Worm (Caenorhabditis elegans) whole organism, L3 larva: ENCODE data around the gene W04E12.9.
A peak's percentile ranks its signal among the peaks of the same experiment; 100 is the strongest.

Source experiments
- R02D3.7 ChIP-seq: fragments of 150-350 bp; optimal IDR thresholded peaks from 2 replicates; lab custom pipeline; 2014; ENCODE audit warnings: missing biosample characterization, missing genetic modification characterization
- ama-1 ChIP-seq: fragments of 150-350 bp; optimal IDR thresholded peaks from 2 replicates; lab custom pipeline; 2018
- egl-5 ChIP-seq: fragments of 150-350 bp; optimal IDR thresholded peaks from 2 replicates; lab custom pipeline; 2017; ENCODE audit warnings: missing biosample characterization, missing genetic modification reagents, missing genetic modification characterization, inconsistent platforms
- elt-2 ChIP-seq: sonication (generic microtip); optimal IDR thresholded peaks from 2 replicates; lab custom pipeline; 2016; ENCODE audit warnings: missing genetic modification reagents, mild to moderate bottlenecking, missing genetic modification characterization, missing compliant biosample characterization
- fkh-10 ChIP-seq: sonication (generic microtip); optimal IDR thresholded peaks from 2 replicates; lab custom pipeline; 2017; ENCODE audit warnings: missing biosample characterization, missing genetic modification reagents, missing genetic modification characterization
- lin-39 ChIP-seq: fragments of 150-350 bp; optimal IDR thresholded peaks from 2 replicates; lab custom pipeline; 2018; ENCODE audit warnings: missing biosample characterization, missing genetic modification reagents, missing genetic modification characterization
- mdl-1 ChIP-seq: fragments of 150-350 bp; optimal IDR thresholded peaks from 2 replicates; lab custom pipeline; 2014; ENCODE audit warnings: missing biosample characterization, missing genetic modification characterization
- nhr-76 ChIP-seq: fragments of 150-350 bp; sonication (generic microtip); optimal IDR thresholded peaks from 5 replicates; lab custom pipeline; 2014; ENCODE audit warnings: missing biosample characterization, missing genetic modification characterization
- snpc-4 ChIP-seq: fragments of 150-350 bp; optimal IDR thresholded peaks from 2 replicates; lab custom pipeline; 2014; ENCODE audit warnings: missing biosample characterization, missing genetic modification characterization
- zag-1 ChIP-seq: fragments of 150-350 bp; optimal IDR thresholded peaks from 2 replicates; lab custom pipeline; 2014; ENCODE audit warnings: missing biosample characterization, missing genetic modification characterization
- ztf-11 ChIP-seq: fragments of 150-350 bp; optimal IDR thresholded peaks from 2 replicates; lab custom pipeline; 2014; ENCODE audit warnings: missing biosample characterization, missing genetic modification characterization

ce11 chrV:19722881-19723280 lies 33.5 kb upstream of the W04E12.9 start:
- TF ChIP-seq mdl-1 (no peak), lin-39 (tag; lab: Kevin White, UChicago) (peak; percentile 53), snpc-4 (tag; lab: Kevin White, UChicago) (no peak), ama-1 (no peak), zag-1 (tag; lab: Kevin White, UChicago) (no peak), fkh-10 (no peak), elt-2 (peak; percentile 17), ztf-11 (tag; lab: Kevin White, UChicago) (no peak), R02D3.7 (tag; lab: Kevin White, UChicago) (no peak), nhr-76 (tag; lab: Kevin White, UChicago) (no peak), egl-5 (tag; lab: Kevin White, UChicago) (no peak)
